Fruit fly (Drosophila melanogaster) S2 (cell line): ENCODE data around the gene Ankrd49.

Experiments used
- CG8478 ChIP-seq: fragments of >200 bp; optimal IDR thresholded peaks from 2 replicates; lab custom pipeline; 2018
- CTCF ChIP-seq, 2 experiments: fragments of >200 bp; optimal IDR thresholded peaks; 2 replicates each; lab custom pipeline; 2018

dm6 chr2L:15039309-15039772 is 32.1 kb upstream of the Ankrd49 start:
- TF ChIP-seq CG8478 (lab: Kevin White, UChicago) (no peak), CTCF (optimal IDR thresholded peaks at IDR 0.05; lab: Kevin White, UChicago) (peak in 1 of 2 experiments; percentile 18)
